Fruit fly (Drosophila melanogaster): ENCODE measurements around the gene CG13144.
A peak's percentile ranks its signal among the peaks of the same experiment; 100 is the strongest.

The CG13144 gene

DNA sequence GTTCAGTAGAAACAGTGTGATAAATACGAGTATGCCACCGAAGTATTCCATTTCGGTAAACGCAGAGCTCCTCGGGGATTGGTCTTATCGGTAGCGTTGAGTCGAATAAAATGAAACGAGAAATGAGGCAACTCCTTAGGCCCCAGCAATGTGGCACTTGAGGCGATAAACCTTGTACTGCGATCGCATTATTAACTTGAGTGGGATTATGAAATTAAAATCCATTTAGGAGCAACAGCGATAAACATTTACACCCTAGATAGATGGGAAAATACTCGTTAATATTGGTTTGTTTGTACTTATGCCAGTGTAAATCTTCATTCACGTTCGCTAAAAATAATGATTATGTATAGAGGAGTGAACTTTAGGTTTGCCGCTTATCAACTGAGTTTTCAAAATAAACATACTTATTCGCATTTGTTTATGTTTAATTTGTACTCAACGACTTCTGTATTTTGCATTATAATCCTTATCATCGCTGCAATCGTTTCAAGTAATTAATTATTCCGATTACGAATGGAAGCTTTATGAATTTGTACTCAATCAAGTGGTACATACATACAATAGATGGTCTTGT, 35.2 kb downstream of the CG13144 start:
- TF ChIP-seq bab1 (GFP tag; optimal IDR thresholded peaks at IDR 0.05) (no peak), cic (GFP tag; optimal IDR thresholded peaks at IDR 0.05) (peak; percentile 52)

DNA sequence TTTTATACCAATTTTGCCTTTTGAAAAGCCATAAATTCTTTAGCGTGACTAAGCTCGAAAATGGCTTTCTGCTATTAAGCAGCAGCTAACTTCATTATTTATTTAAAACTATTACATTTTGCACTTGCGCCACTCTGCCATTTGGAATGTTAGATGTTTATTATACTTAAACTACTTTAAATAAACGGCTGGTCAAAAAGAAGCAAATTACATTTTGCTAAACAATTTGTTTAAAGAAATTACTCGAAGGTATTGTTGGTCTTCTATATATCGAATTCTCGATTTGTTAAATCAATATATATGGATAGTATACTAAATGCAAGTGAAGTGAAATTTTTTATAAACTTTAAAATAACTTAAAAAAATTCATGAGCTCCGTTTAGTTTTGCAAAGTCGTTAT, 39.0 kb downstream of the CG13144 start, which contains the start of gene ppk10:
Gene ppk10, minus strand, starts transcription at position 101 of the 400 bp plus-strand sequence.
- TF ChIP-seq Hr96 (GFP tag; optimal IDR thresholded peaks at IDR 0.05) (no peak), bab1 (GFP tag; optimal IDR thresholded peaks at IDR 0.05) (no peak), Clk (GFP tag; optimal IDR thresholded peaks at IDR 0.05) (no peak)

DNA sequence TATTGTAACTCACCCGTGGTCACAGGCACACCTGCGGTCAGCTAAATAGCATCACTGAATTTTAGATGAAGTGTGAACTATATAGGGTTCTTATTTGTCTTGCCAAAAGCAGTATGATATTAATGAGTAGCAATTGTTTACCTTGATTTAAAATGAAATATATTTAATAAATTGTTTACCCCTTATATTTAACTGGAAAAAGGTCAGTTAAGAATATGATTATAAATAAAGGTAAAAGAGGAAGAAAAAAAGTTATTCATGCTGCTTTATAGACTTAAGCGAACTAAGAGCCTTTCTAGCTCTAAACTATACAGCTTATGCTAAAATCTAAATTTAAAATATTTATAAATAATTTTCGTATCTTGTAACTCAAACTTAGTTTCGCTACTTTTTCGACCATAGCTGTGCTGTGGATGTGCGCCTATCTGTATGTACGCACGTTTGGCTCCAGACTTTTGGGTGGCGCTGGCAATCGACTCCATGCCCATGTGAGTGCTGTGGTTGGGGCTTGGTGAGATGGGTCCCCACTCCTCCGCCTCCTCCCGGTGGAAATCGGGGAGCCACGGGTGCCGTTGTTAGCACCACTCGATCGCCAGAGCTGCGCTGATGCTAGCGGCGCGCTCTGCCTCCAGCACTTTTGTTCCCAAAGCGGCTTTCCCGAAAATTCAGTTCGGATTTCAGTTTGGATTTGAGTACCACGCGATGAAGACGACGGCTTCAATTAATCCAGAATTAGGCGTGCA, 49.0 kb downstream of the CG13144 start, which contains the start of gene loh:
Gene loh, plus strand, starts transcription at position 487 of the 743 bp plus-strand sequence.
- no peak for TF ChIP-seq ovo (GFP tag; optimal IDR thresholded peaks at IDR 0.05)
- TF ChIP-seq Clk (GFP tag; optimal IDR thresholded peaks at IDR 0.05): no peak
- no peak for TF ChIP-seq toe (GFP tag; optimal IDR thresholded peaks at IDR 0.05)
- TF ChIP-seq CG33017 (tag; optimal IDR thresholded peaks at IDR 0.05): no peak
- TF ChIP-seq cic (GFP tag; optimal IDR thresholded peaks at IDR 0.05): no peak
- no peak for TF ChIP-seq pad (GFP tag; optimal IDR thresholded peaks at IDR 0.05)
- TF ChIP-seq CG11617 (GFP tag; optimal IDR thresholded peaks at IDR 0.05): no peak
- no peak for TF ChIP-seq cnc (optimal IDR thresholded peaks at IDR 0.05)
- no peak for TF ChIP-seq CG7101 (tag; optimal IDR thresholded peaks at IDR 0.05)
- no peak for TF ChIP-seq bab1 (GFP tag; optimal IDR thresholded peaks at IDR 0.05)
- TF ChIP-seq CG1620 (GFP tag; optimal IDR thresholded peaks at IDR 0.05): no peak
- TF ChIP-seq Crg-1 (GFP tag; optimal IDR thresholded peaks at IDR 0.05): no peak
- TF ChIP-seq tj (GFP tag; optimal IDR thresholded peaks at IDR 0.05): no peak
- no peak for TF ChIP-seq Hr96 (GFP tag; optimal IDR thresholded peaks at IDR 0.05)
- TF ChIP-seq CG12768 (GFP tag; optimal IDR thresholded peaks at IDR 0.05): no peak
- no peak for TF ChIP-seq kay (GFP tag; ENCODE audit: borderline replicate concordance)
- no peak for TF ChIP-seq CG14711 (tag; optimal IDR thresholded peaks at IDR 0.05)
- TF ChIP-seq CG5204 (GFP tag; optimal IDR thresholded peaks at IDR 0.05): no peak
